Worm (Caenorhabditis elegans): Measurements from ENCODE around the gene Y43F8C.6.

DNA sequence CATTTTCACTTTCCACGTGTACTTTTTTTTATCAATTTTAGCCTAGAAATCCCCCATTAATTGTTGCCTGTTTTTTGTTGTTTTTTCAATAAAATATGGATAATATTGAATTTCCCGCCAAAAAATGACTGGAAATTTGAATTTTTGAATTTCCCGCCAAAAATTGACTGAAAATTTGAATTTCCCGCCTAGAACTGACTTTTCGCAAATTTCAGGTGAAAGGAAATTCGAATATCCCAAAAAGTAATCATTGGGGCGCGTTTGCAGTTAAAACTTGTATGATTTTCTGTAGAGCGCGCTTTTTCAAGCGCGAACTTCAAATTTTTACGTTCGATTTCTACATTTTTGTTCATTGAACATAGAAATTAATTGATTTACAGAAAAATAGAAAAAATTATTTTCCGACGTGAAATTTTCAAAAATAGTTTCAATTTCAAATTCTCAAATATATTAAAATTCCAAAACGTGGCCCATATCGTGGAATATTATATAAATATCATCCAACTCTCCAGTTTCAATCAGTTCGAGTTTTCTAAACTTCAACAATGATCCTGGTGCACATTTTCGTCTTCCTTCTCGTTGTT, 5.0 kb upstream of the Y43F8C.6 start, which contains the start of gene Y43F8C.9:
- TF ChIP-seq madf-3 (GFP tag; IDR thresholded peaks at IDR 0.05) (no peak), die-1 (tag; optimal IDR thresholded peaks at IDR 0.05) (no peak), hlh-26 (GFP tag; conservative IDR thresholded peaks at IDR 0.05) (no peak), madf-10 (tag; optimal IDR thresholded peaks at IDR 0.05) (no peak)

Data from whole organism, young adult.